Worm (Caenorhabditis elegans) whole organism, midembryonic: Measurements from ENCODE around the gene gst-11.

Source experiments
- T22C8.4 ChIP-seq: fragments of 200-800 bp; sonication (Bioruptor generic); IDR thresholded peaks from 2 replicates; pipeline ENCODE4 v1.3.6; 2022; ENCODE audit warnings: missing genetic modification characterization, missing compliant biosample characterization
- cog-1 ChIP-seq: sonication (generic microtip); optimal IDR thresholded peaks from 2 replicates; lab custom pipeline; 2016; ENCODE audit warnings: missing genetic modification characterization, missing compliant biosample characterization
- flt-1 ChIP-seq: fragments of 200-800 bp; sonication (Bioruptor generic); IDR thresholded peaks from 2 replicates; pipeline ENCODE4 v1.3.6; 2022; ENCODE audit warnings: missing genetic modification characterization, missing compliant biosample characterization
- klf-2 ChIP-seq: fragments of 200-800 bp; sonication (Bioruptor generic); conservative IDR thresholded peaks from 2 replicates; pipeline ENCODE4 v1.3.6; 2022; ENCODE audit warnings: missing genetic modification reagents, missing genetic modification characterization, missing compliant biosample characterization
- med-1 ChIP-seq: sonication (generic microtip); optimal IDR thresholded peaks from 2 replicates; lab custom pipeline; 2017; ENCODE audit warnings: missing genetic modification characterization, mild to moderate bottlenecking, missing compliant biosample characterization, antibody characterized with exemption, missing genetic modification reagents; ENCODE audit not compliant: insufficient read depth
- ref-1 ChIP-seq: fragments of 200-800 bp; sonication (Bioruptor generic); conservative IDR thresholded peaks from 2 replicates; pipeline ENCODE4 v1.3.6; 2022; ENCODE audit warnings: missing genetic modification reagents, missing genetic modification characterization, missing compliant biosample characterization
- tab-1 ChIP-seq: fragments of 200-800 bp; sonication (Bioruptor generic); IDR thresholded peaks from 2 replicates; pipeline ENCODE4 v1.3.6; 2022; ENCODE audit warnings: missing genetic modification characterization, missing compliant biosample characterization
- ztf-23 ChIP-seq: fragments of 200-800 bp; sonication (Bioruptor generic); IDR thresholded peaks from 2 replicates; pipeline ENCODE4 v1.3.6; 2022; ENCODE audit warnings: missing genetic modification reagents, missing genetic modification characterization, missing compliant biosample characterization
- ztf-29 ChIP-seq: fragments of 200-800 bp; sonication (Bioruptor generic); IDR thresholded peaks from 2 replicates; pipeline ENCODE4 v1.3.6; 2022; ENCODE audit warnings: missing genetic modification reagents, missing genetic modification characterization, missing compliant biosample characterization

Gene gst-11

ce11 chrX:3633654-3634053 lies at the start of gene gst-11:
Gene gst-11 (minus strand): TSS chrX:3633754.
- TF ChIP-seq klf-2 (GFP tag; lab: Robert Waterston, UW) (no peak), ztf-23 (GFP tag; lab: Robert Waterston, UW) (no peak), T22C8.4 (no peak), ref-1 (GFP tag; lab: Robert Waterston, UW) (no peak), med-1 (GFP tag; lab: Kevin White, UChicago) (no peak), tab-1 (GFP tag; lab: Robert Waterston, UW) (no peak), flt-1 (GFP tag; lab: Robert Waterston, UW) (no peak)

- TF ChIP-seq klf-2 (GFP tag; lab: Robert Waterston, UW) (no peak), flt-1 (GFP tag; lab: Robert Waterston, UW) (no peak), cog-1 (tag; lab: Kevin White, UChicago) (no peak), T22C8.4 (no peak), tab-1 (GFP tag; lab: Robert Waterston, UW) (no peak), ztf-29 (GFP tag; lab: Robert Waterston, UW) (no peak), med-1 (GFP tag; lab: Kevin White, UChicago) (no peak), ztf-23 (GFP tag; lab: Robert Waterston, UW) (no peak), ref-1 (GFP tag; lab: Robert Waterston, UW) (no peak)
Observed at ce11 chrX:3683060-3683459, 49.5 kb upstream of the gst-11 start.

DNA sequence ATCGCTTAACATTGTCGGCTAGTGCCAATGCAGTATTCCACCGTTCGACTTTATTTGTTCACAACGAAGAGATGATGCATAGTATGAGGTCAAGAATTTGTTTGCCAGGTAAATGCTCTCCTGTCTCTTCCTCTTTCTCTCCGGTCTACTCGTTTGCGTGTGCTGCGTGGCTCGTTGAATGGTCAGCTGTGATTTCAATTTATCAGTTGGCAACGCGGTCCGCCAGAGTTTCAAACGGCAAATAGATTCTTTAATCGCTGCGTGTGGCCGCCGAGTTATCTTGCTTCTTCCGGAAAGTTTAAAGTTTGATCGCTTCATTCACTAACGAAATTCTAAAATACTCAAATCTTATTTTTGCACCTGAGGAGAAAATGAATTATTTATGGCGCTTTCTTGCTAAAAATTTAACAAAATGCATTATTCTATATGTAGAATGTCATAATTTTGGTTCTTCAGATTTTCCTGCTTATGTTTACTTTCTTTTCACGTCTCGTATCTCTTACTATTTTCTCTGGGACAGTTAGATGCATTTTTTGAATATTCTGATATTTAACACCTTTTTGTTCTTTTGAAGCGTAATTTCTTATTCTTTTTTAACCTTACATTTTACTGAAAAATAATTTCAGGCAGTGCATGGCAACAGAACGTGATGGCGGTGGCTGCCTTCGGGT lies 47.1 kb upstream of the gst-11 start, which contains the start of gene tsp-17:
Gene tsp-17 (plus strand): TSS at position 621 of the 671 bp plus-strand sequence.
- TF ChIP-seq cog-1 (tag; lab: Kevin White, UChicago), result no peak
- TF ChIP-seq flt-1 (GFP tag; lab: Robert Waterston, UW), result no peak
- no peak for TF ChIP-seq ztf-29 (GFP tag; lab: Robert Waterston, UW)
- no peak for TF ChIP-seq T22C8.4
- no peak for TF ChIP-seq ref-1 (GFP tag; lab: Robert Waterston, UW)
- TF ChIP-seq med-1 (GFP tag; lab: Kevin White, UChicago), result no peak
- no peak for TF ChIP-seq ztf-23 (GFP tag; lab: Robert Waterston, UW)
- TF ChIP-seq klf-2 (GFP tag; lab: Robert Waterston, UW), result no peak
- TF ChIP-seq tab-1 (GFP tag; lab: Robert Waterston, UW), result no peak

DNA sequence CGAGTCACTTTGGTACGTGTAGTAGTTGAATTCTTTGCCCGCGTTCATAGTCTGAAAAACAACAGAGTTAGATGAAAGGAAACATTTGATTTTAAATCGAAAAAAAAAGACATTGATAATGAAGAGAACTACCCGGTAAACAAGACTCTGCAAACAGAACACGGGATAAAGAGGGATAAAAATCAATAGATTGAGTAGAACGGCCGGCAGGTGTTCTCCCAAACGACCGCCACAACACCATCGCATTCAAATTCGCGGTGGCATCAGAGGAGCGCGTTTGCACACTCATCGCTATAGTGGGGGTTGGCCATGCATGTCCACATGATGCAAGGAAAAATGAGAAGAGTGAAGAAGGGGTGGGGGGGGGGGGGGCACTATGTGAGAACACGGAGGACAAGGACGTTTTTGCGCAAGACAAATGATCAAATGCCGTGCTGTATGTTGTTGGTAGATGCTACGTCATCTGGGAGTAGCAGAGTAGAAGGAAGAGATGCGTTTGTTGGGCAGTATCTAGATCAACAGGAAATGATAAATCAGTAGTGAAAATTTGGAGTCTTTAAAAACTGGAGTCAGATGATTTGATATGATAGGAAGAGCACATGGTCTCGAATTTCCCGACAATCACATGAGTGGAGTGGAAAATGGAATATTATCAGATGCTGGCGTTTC lies 45.1 kb upstream of the gst-11 start, which contains the start of gene tag-52:
Gene tag-52 (minus strand): TSS at position 51 of the 669 bp plus-strand sequence.
- TF ChIP-seq T22C8.4 (no peak), ztf-29 (GFP tag; lab: Robert Waterston, UW) (no peak), ref-1 (GFP tag; lab: Robert Waterston, UW) (no peak), flt-1 (GFP tag; lab: Robert Waterston, UW) (0 out of 2 replicates have a peak, but pooled peaks have one; percentile 64), klf-2 (GFP tag; lab: Robert Waterston, UW) (no peak), ztf-23 (GFP tag; lab: Robert Waterston, UW) (no peak), med-1 (GFP tag; lab: Kevin White, UChicago) (no peak)

DNA sequence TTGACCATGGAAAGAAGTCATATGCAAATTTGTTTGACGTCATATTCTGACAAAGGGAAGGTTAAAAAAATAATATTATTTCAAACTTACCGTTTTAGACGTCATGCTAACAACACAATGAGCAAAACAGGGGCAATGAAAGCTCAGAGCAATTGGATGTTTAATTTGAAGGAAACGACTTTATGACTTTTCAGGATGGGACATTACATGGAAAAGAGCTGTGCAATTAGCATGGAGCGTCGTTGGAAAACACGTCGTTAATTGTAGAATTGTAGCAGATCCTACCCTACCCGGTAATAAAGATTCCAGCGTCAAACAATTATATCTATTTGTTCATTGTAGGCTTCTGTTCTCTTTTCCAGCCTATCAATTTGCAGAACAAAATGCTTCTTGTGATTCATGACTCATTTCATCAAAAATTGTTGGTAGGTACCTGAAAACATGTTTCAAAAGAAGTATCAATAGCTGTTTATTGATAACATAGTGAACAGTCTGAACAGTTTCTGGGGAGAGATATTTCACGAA lies 40.1 kb upstream of the gst-11 start, which contains the start of gene ceh-63:
Gene ceh-63 (minus strand): TSS at position 475 of the 525 bp plus-strand sequence.
- TF ChIP-seq ref-1 (GFP tag; lab: Robert Waterston, UW) (no peak), ztf-23 (GFP tag; lab: Robert Waterston, UW) (no peak), flt-1 (GFP tag; lab: Robert Waterston, UW) (no peak), tab-1 (GFP tag; lab: Robert Waterston, UW) (no peak), med-1 (GFP tag; lab: Kevin White, UChicago) (no peak), T22C8.4 (no peak), ztf-29 (GFP tag; lab: Robert Waterston, UW) (no peak), klf-2 (GFP tag; lab: Robert Waterston, UW) (no peak), cog-1 (tag; lab: Kevin White, UChicago) (no peak)

DNA sequence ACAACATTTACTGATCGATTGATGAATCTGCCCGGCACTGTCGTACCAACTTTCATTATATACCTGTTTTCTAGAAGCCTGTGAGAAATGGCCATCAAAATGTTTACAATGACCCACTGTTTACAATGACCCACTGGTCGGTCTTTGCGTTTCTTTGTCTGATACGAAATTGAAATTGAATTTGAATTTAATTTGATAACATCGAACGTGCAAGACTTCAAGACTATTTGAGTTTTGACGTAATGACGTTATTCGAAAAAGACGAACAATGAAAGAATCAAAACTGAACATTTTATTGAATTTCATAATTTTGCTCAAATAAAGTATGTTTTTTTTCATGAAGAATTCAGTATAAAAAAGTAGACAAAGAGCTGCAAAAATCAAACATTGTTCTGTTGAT lies 38.4 kb upstream of the gst-11 start, which contains the start of gene C02F12.5:
Gene C02F12.5 (minus strand): TSS at position 101 of the 400 bp plus-strand sequence.
- TF ChIP-seq ztf-29 (GFP tag; lab: Robert Waterston, UW) (no peak), cog-1 (tag; lab: Kevin White, UChicago) (no peak), flt-1 (GFP tag; lab: Robert Waterston, UW) (no peak), klf-2 (GFP tag; lab: Robert Waterston, UW) (no peak), ztf-23 (GFP tag; lab: Robert Waterston, UW) (no peak), med-1 (GFP tag; lab: Kevin White, UChicago) (no peak), ref-1 (GFP tag; lab: Robert Waterston, UW) (no peak), tab-1 (GFP tag; lab: Robert Waterston, UW) (no peak), T22C8.4 (no peak)

ce11 chrX:3668842-3669241 lies 35.3 kb upstream of the gst-11 start, which contains the start of gene snet-1:
Gene snet-1 (minus strand): TSS chrX:3668942.
- TF ChIP-seq ztf-29 (GFP tag; lab: Robert Waterston, UW) (no peak), ref-1 (GFP tag; lab: Robert Waterston, UW) (no peak), tab-1 (GFP tag; lab: Robert Waterston, UW) (no peak), T22C8.4 (no peak), klf-2 (GFP tag; lab: Robert Waterston, UW) (no peak), cog-1 (tag; lab: Kevin White, UChicago) (no peak), flt-1 (GFP tag; lab: Robert Waterston, UW) (no peak), ztf-23 (GFP tag; lab: Robert Waterston, UW) (no peak), med-1 (GFP tag; lab: Kevin White, UChicago) (no peak)

DNA sequence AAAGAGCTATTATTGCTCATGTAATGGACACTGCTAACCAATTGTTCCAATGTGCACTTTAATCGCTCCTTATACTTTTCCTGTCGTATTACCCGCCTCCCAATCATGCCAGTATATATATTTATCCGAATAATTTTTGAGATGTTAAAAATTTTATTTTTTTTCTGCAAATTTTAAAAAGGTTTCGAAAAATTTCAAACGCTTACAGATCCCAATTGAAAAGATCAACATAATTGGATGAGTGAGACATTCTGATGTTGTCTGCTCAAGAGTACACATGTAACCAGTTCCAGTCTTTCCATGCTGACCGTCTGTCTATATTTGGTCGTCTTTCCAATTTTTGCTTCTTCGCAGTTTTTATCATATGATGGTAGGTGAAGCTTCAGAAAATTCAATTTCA lies 25.6 kb upstream of the gst-11 start, which contains the start of gene R11G1.1:
Gene R11G1.1 (plus strand): TSS at position 301 of the 400 bp plus-strand sequence.
- TF ChIP-seq klf-2 (GFP tag; lab: Robert Waterston, UW) (no peak), med-1 (GFP tag; lab: Kevin White, UChicago) (no peak), cog-1 (tag; lab: Kevin White, UChicago) (no peak), tab-1 (GFP tag; lab: Robert Waterston, UW) (no peak), ztf-29 (GFP tag; lab: Robert Waterston, UW) (no peak), flt-1 (GFP tag; lab: Robert Waterston, UW) (no peak), ztf-23 (GFP tag; lab: Robert Waterston, UW) (no peak), ref-1 (GFP tag; lab: Robert Waterston, UW) (no peak), T22C8.4 (no peak)
